Fruit fly (Drosophila melanogaster): ENCODE measurements around the gene Skel.
A peak's percentile ranks its signal among the peaks of the same experiment; 100 is the strongest.

Skel gene

DNA sequence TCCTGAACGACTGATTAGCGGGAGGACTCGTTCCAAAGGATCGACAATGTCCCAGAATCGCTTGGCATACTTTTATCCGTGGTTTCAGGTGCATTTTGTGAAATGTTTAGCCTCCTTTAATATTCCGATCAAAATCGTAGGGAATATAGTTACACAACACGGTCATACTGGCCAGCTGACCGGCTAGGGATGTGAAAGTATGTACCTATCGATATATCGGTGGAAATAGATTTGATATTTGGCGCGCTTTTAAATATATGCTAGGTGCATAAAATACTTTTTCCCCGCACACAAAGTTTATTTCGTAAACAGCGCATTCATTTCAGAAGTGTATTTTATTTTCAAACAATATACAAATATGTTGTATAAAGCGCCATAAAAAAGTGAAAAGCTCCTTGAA, 21.4 kb downstream of the Skel start, which contains the start of gene CG31278:
Gene CG31278, minus strand, starts transcription at position 172 of the 400 bp plus-strand sequence.
- TF ChIP-seq ttk (GFP tag; IDR thresholded peaks at IDR 0.05) (no peak), corto (GFP tag; optimal IDR thresholded peaks at IDR 0.05) (no peak), sqz (GFP tag; optimal IDR thresholded peaks at IDR 0.05) (no peak), esg (GFP tag; conservative IDR thresholded peaks at IDR 0.05) (no peak), crp (GFP tag; optimal IDR thresholded peaks at IDR 0.05) (peak; percentile 31 to 89), unc-4 (GFP tag; IDR thresholded peaks at IDR 0.05; ENCODE audit: partially characterized antibody) (peak; percentile 77), Nf-YA (GFP tag; IDR thresholded peaks at IDR 0.05) (no peak), CG12236 (GFP tag; optimal IDR thresholded peaks at IDR 0.05) (no peak), CG14667 (GFP tag; IDR thresholded peaks at IDR 0.05) (no peak), Deaf1 (tag; optimal IDR thresholded peaks at IDR 0.05) (no peak), pita (GFP tag; optimal IDR thresholded peaks at IDR 0.05) (no peak), pan (optimal IDR thresholded peaks at IDR 0.05) (no peak), pan (GFP tag; optimal IDR thresholded peaks at IDR 0.05 in 1 of 2, IDR thresholded peaks at IDR 0.05 in 1 of 2) (no peak), CG4282 (GFP tag; optimal IDR thresholded peaks at IDR 0.05) (no peak), Lhr (GFP tag; optimal IDR thresholded peaks at IDR 0.05) (peak; percentile 13), gfzf (GFP tag; optimal IDR thresholded peaks at IDR 0.05) (peak; percentile 67), fd3F (GFP tag; optimal IDR thresholded peaks at IDR 0.05) (no peak), D (optimal IDR thresholded peaks at IDR 0.05) (no peak), D (GFP tag; optimal IDR thresholded peaks at IDR 0.05) (no peak), lab (GFP tag; optimal IDR thresholded peaks at IDR 0.05) (no peak), CG3163 (GFP tag; optimal IDR thresholded peaks at IDR 0.05) (no peak), nmo (GFP tag; optimal IDR thresholded peaks at IDR 0.05) (peak; percentile 23), CG1233 (GFP tag; optimal IDR thresholded peaks at IDR 0.05) (no peak), ash1 (GFP tag; optimal IDR thresholded peaks at IDR 0.05) (no peak), sens-2 (GFP tag; IDR thresholded peaks at IDR 0.05) (no peak), CG3995 (GFP tag; optimal IDR thresholded peaks at IDR 0.05) (peak; percentile 24), CG16863 (GFP tag; optimal IDR thresholded peaks at IDR 0.05) (no peak), sr (GFP tag; IDR thresholded peaks at IDR 0.05) (no peak), CG13287 (GFP tag; IDR thresholded peaks at IDR 0.05; ENCODE audit: partially characterized antibody) (peak; percentile 85), sens (GFP tag) (peak; percentile 58), Gsc (GFP tag; IDR thresholded peaks at IDR 0.05) (no peak), slbo (GFP tag; IDR thresholded peaks at IDR 0.05) (no peak), CG11723 (GFP tag; optimal IDR thresholded peaks at IDR 0.05) (no peak), inv (GFP tag; IDR thresholded peaks at IDR 0.05; ENCODE audit: partially characterized antibody) (peak; percentile 54; the same call in 1 of the 2 replicates), CG17385 (GFP tag; optimal IDR thresholded peaks at IDR 0.05) (no peak), C15 (GFP tag; IDR thresholded peaks at IDR 0.05) (no peak), CG6683 (GFP tag; optimal IDR thresholded peaks at IDR 0.05) (no peak), Aef1 (GFP tag; IDR thresholded peaks at IDR 0.05) (no peak), ATbp (GFP tag; optimal IDR thresholded peaks at IDR 0.05) (no peak), CG1529 (GFP tag; optimal IDR thresholded peaks at IDR 0.05) (no peak), dmrt99B (tag; optimal IDR thresholded peaks at IDR 0.05) (no peak), NC2α (GFP tag; optimal IDR thresholded peaks at IDR 0.05) (no peak), CG7372 (GFP tag; IDR thresholded peaks at IDR 0.05) (no peak), E2f2 (GFP tag; IDR thresholded peaks at IDR 0.05) (peak; percentile 97), al (GFP tag; IDR thresholded peaks at IDR 0.05) (no peak), CG9609 (GFP tag; optimal IDR thresholded peaks at IDR 0.05) (no peak), Sin3A (optimal IDR thresholded peaks at IDR 0.05) (peak; percentile 41), BEAF-32 (GFP tag; optimal IDR thresholded peaks at IDR 0.05) (peak; percentile 81), CG17568 (GFP tag; optimal IDR thresholded peaks at IDR 0.05) (no peak), jing (GFP tag; optimal IDR thresholded peaks at IDR 0.05) (no peak), slou (GFP tag; optimal IDR thresholded peaks at IDR 0.05) (no peak), CG2875 (GFP tag; optimal IDR thresholded peaks at IDR 0.05) (no peak)

Data from whole organism, embryonic.